Worm (Caenorhabditis elegans) whole organism, L4 larva: ENCODE results near the gene F55C9.3.

ENCODE experiments used
- ceh-28 ChIP-seq: fragments of 150-350 bp; optimal IDR thresholded peaks from 2 replicates; lab custom pipeline; 2014; ENCODE audit warnings: missing biosample characterization, missing genetic modification reagents, missing genetic modification characterization
- egl-27 ChIP-seq: sonication (generic microtip); optimal IDR thresholded peaks from 3 replicates; lab custom pipeline; 2017; ENCODE audit warnings: missing biosample characterization, missing genetic modification reagents, missing genetic modification characterization
- gei-8 ChIP-seq: fragments of 200-800 bp; sonication (Bioruptor generic); optimal IDR thresholded peaks from 2 replicates; lab custom pipeline; 2018; ENCODE audit warnings: mild to moderate bottlenecking, missing genetic modification characterization, missing compliant biosample characterization
- lin-15B ChIP-seq: fragments of 150-350 bp; sonication (generic microtip); optimal IDR thresholded peaks from 3 replicates; lab custom pipeline; 2014; ENCODE audit warnings: missing biosample characterization, missing genetic modification characterization
- nhr-76 ChIP-seq: fragments of 150-350 bp; optimal IDR thresholded peaks from 2 replicates; lab custom pipeline; 2014; ENCODE audit warnings: missing biosample characterization, missing genetic modification characterization
- pha-4 ChIP-seq, 2 experiments: fragments of 150-350 bp in 1 of 2; fragments of 200-800 bp in 1 of 2; sonication (Bioruptor generic) in 1 of 2; IDR thresholded peaks in 1 of 2; optimal IDR thresholded peaks in 1 of 2; 2 replicates each; pipeline versions ENCODE4 v1.3.6 to Lab custom; 2014 to 2022; ENCODE audit warnings: missing genetic modification characterization in 2 of 2, missing genetic modification reagents in 2 of 2, missing biosample characterization in 1 of 2, missing compliant biosample characterization in 1 of 2
- zfp-2 ChIP-seq: sonication (generic microtip); optimal IDR thresholded peaks from 2 replicates; lab custom pipeline; 2016; ENCODE audit warnings: mild to moderate bottlenecking, missing genetic modification characterization, missing compliant biosample characterization
- zfp-3 ChIP-seq: fragments of 200-800 bp; sonication (Bioruptor generic); conservative IDR thresholded peaks from 2 replicates; pipeline ENCODE4 v1.3.6; 2022; ENCODE audit warnings: missing genetic modification reagents, missing genetic modification characterization, missing compliant biosample characterization
- ztf-11 ChIP-seq: fragments of 150-350 bp; optimal IDR thresholded peaks from 2 replicates; lab custom pipeline; 2014; ENCODE audit warnings: missing biosample characterization, missing genetic modification characterization

DNA sequence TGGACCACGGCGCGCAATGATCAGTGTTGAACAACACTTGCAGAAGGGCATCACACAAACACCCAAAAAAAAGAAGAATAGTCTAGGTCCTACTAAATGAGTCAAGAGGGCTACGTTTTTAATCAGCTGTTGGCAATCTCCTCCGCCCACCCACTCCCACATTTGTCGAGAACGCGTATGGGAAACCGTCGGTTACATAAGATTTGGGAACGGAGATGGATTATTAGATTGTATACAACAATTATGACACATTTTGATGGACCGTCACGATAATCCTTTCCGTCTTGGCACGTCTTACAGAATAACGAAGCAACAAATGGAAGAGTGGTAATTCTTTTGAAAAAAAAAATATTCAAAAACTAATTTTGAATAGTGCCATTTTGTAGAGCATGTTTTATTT is 2.1 kb downstream of the F55C9.3 start:
- TF ChIP-seq zfp-3 (no peak), egl-27 (tag; lab: Kevin White, UChicago) (no peak), lin-15B (tag; lab: Kevin White, UChicago) (no peak), nhr-76 (tag; lab: Kevin White, UChicago) (no peak), ceh-28 (tag; lab: Kevin White, UChicago) (no peak), zfp-2 (tag; lab: Kevin White, UChicago) (no peak), pha-4 (GFP tag; IDR thresholded peaks at IDR 0.05; lab: Robert Waterston, UW) (no peak), pha-4 (tag; optimal IDR thresholded peaks at IDR 0.05; lab: Kevin White, UChicago) (no peak), ztf-11 (tag; lab: Kevin White, UChicago) (no peak), gei-8 (GFP tag; lab: Kevin White, UChicago) (no peak)
